Fruit fly (Drosophila melanogaster): Measurements from ENCODE around the gene tow.
A peak's percentile ranks its signal among the peaks of the same experiment; 100 is the strongest.

Gene tow

dm6 chr3L:6981109-6981741 lies 38.6 kb downstream of the tow start:
- TF ChIP-seq CG13204 (GFP tag; optimal IDR thresholded peaks at IDR 0.05) (peak; percentile 21), Pif1A (GFP tag; optimal IDR thresholded peaks at IDR 0.05) (no peak)

DNA sequence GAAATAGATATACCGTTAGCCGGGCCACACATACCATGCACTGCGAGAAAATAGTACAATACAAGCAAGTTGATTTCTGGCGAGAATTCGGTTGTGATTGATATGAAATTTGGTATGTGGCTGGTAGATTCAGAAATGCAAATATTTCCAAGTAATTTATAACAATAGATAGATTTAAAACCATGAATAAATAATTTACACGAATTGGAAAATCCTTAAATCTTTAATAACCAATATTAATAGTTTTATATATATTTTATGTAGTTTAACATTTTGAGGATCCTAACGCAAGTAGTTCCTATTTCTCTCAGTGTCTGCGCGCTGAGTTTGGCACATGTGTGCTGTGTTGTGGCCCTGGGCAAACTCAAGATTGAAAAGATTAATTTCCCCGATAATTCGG lies 39.2 kb downstream of the tow start:
- TF ChIP-seq fd96Ca (GFP tag; IDR thresholded peaks at IDR 0.05) (no peak), CG14655 (GFP tag; optimal IDR thresholded peaks at IDR 0.05) (peak; percentile 14)

DNA sequence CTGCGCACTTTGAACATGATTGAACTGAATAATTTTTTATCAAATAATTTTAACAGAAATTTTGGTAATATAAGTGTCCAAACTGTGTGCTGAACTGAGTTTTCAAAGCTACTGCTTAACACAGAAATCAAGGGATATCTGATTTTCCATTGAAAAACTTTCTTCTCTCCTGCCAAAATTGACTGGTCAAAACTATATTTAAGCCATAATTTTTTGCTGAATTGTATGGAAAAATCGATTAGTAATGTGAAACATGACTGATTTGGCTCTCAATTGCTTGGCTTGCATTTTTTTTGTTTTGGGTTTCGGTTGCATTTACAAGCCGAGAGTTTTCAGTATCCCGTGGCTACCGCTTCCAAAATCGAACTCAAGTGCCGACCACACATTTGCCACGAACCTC lies 41.8 kb downstream of the tow start, which contains the start of the genes CG32388 and CG43439:
Gene CG32388 (minus strand): TSS at position 101 of the 400 bp plus-strand sequence.
Gene CG43439 (minus strand): TSS at position 101 of the 400 bp plus-strand sequence.
- no peak for TF ChIP-seq CG14655 (GFP tag; optimal IDR thresholded peaks at IDR 0.05)
- no peak for TF ChIP-seq CG17806 (tag; optimal IDR thresholded peaks at IDR 0.05)
- TF ChIP-seq CG9948 (tag; optimal IDR thresholded peaks at IDR 0.05), result no peak
- no peak for TF ChIP-seq Pif1A (GFP tag; optimal IDR thresholded peaks at IDR 0.05)
- TF ChIP-seq Ets98B (GFP tag; IDR thresholded peaks at IDR 0.05), result no peak
- no peak for TF ChIP-seq CG10348 (GFP tag; IDR thresholded peaks at IDR 0.05)
- TF ChIP-seq CG32121 (GFP tag; IDR thresholded peaks at IDR 0.05), result no peak
- no peak for TF ChIP-seq CG12605 (GFP tag; IDR thresholded peaks at IDR 0.05)

DNA sequence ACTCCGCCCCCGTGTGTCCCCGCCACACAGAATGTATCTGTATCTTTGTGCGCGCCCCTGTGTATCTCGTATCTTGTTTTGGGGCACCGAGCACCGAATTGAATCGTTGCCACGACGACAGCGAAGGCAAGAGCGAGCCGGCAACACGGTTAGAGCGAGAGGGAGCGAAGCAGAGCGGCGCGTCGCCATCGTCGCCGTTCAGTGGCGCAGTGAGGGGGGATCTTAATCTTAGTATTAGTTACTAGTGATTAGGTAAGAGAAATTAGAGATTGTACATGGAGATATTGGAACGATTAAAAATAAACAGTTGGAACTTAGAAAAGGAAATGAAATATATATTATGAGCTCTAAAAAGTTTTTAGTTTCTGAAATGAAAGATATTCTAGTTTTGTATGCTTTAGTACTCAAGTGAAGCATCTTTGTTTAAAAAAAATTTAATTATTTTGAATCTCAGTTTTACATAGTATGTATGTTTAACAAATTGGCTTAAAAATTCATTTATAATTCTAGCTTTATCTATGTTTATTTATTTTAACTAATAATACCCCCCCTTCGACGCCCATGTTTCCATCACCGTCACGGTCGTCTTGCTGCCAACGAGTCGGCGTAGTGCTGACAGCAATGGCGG lies 46.4 kb downstream of the tow start:
- TF ChIP-seq Ets98B (GFP tag; IDR thresholded peaks at IDR 0.05) (peak; percentile 57), EcR (GFP tag; optimal IDR thresholded peaks at IDR 0.05) (no peak), CG8159 (tag; optimal IDR thresholded peaks at IDR 0.05) (peak; percentile 91), CG17806 (tag; optimal IDR thresholded peaks at IDR 0.05) (peak; percentile 67), CG9948 (tag; optimal IDR thresholded peaks at IDR 0.05) (peak; percentile 76), D1 (tag; optimal IDR thresholded peaks at IDR 0.05) (peak; percentile 53), Snoo (tag; optimal IDR thresholded peaks at IDR 0.05) (peak; percentile 76), CG34367 (tag; optimal IDR thresholded peaks at IDR 0.05) (peak; percentile 30), gl (tag; optimal IDR thresholded peaks at IDR 0.05) (peak; percentile 13), CG14655 (GFP tag; optimal IDR thresholded peaks at IDR 0.05) (peak; percentile 92), rn (GFP tag; IDR thresholded peaks at IDR 0.05) (0 out of 2 replicates have a peak, but pooled peaks have one; percentile 19), CG15710 (tag; optimal IDR thresholded peaks at IDR 0.05) (peak; percentile 76), CG10348 (GFP tag; IDR thresholded peaks at IDR 0.05) (0 out of 2 replicates have a peak, but pooled peaks have one; percentile 6), CG13204 (GFP tag; optimal IDR thresholded peaks at IDR 0.05) (peak; percentile 63), Pif1A (GFP tag; optimal IDR thresholded peaks at IDR 0.05) (peak; percentile 43), CG4496 (GFP tag; IDR thresholded peaks at IDR 0.05) (0 out of 3 replicates have a peak, but pooled peaks have one; percentile 28), fd96Ca (GFP tag; IDR thresholded peaks at IDR 0.05) (peak; percentile 63; the same call in 1 of the 3 replicates), CG32121 (GFP tag; IDR thresholded peaks at IDR 0.05) (peak; percentile 78), CG12605 (GFP tag; IDR thresholded peaks at IDR 0.05) (no peak), Pif1B (GFP tag; optimal IDR thresholded peaks at IDR 0.05) (peak; percentile 51), CG8301 (tag; optimal IDR thresholded peaks at IDR 0.05) (peak; percentile 81)

- TF ChIP-seq CG32121 (GFP tag; IDR thresholded peaks at IDR 0.05) (no peak), EcR (GFP tag; optimal IDR thresholded peaks at IDR 0.05) (no peak), CG4496 (GFP tag; IDR thresholded peaks at IDR 0.05) (no peak), CG9948 (tag; optimal IDR thresholded peaks at IDR 0.05) (no peak), rn (GFP tag; IDR thresholded peaks at IDR 0.05) (no peak), CG15710 (tag; optimal IDR thresholded peaks at IDR 0.05) (no peak), CG10348 (GFP tag; IDR thresholded peaks at IDR 0.05) (no peak), Pif1A (GFP tag; optimal IDR thresholded peaks at IDR 0.05) (no peak), Pif1B (GFP tag; optimal IDR thresholded peaks at IDR 0.05) (no peak), CG13204 (GFP tag; optimal IDR thresholded peaks at IDR 0.05) (no peak), CG12605 (GFP tag; IDR thresholded peaks at IDR 0.05) (no peak), Ets98B (GFP tag; IDR thresholded peaks at IDR 0.05) (no peak), gl (tag; optimal IDR thresholded peaks at IDR 0.05) (no peak), CG8159 (tag; optimal IDR thresholded peaks at IDR 0.05) (no peak), CG17806 (tag; optimal IDR thresholded peaks at IDR 0.05) (no peak), fd96Ca (GFP tag; IDR thresholded peaks at IDR 0.05) (no peak)
Measured at dm6 chr3L:6990288-6990687, 47.6 kb downstream of the tow start, which contains the start of gene bin. Gene bin (plus strand): TSS chr3L:6990622.

- no peak for TF ChIP-seq CG15710 (tag; optimal IDR thresholded peaks at IDR 0.05)
- no peak for TF ChIP-seq fd96Ca (GFP tag; IDR thresholded peaks at IDR 0.05)
- TF ChIP-seq Pif1A (GFP tag; optimal IDR thresholded peaks at IDR 0.05), result no peak
- TF ChIP-seq Snoo (tag; optimal IDR thresholded peaks at IDR 0.05), result no peak
- no peak for TF ChIP-seq CG12605 (GFP tag; IDR thresholded peaks at IDR 0.05)
- no peak for TF ChIP-seq CG10348 (GFP tag; IDR thresholded peaks at IDR 0.05)
- no peak for TF ChIP-seq rn (GFP tag; IDR thresholded peaks at IDR 0.05)
- TF ChIP-seq D1 (tag; optimal IDR thresholded peaks at IDR 0.05), result no peak
- TF ChIP-seq CG17806 (tag; optimal IDR thresholded peaks at IDR 0.05), result no peak
Measured at dm6 chr3L:6993350-6993749, 50.7 kb downstream of the tow start.

Data from whole organism, pupa.